Fruit fly (Drosophila melanogaster) whole organism, wandering third instar larva: ENCODE measurements around the gene CG32037.

ENCODE experiments used
- Dfd ChIP-seq: fragments of >200 bp; optimal IDR thresholded peaks from 2 replicates; lab custom pipeline; 2017; ENCODE audit warnings: missing biosample characterization, missing genetic modification characterization
- Mio ChIP-seq: sonication (Bioruptor generic); optimal IDR thresholded peaks from 2 replicates; lab custom pipeline; 2016; ENCODE audit warnings: missing biosample characterization, missing genetic modification characterization
- Vsx2 ChIP-seq: fragments of 200-300, 225-300 bp; sonication (Bioruptor generic); optimal IDR thresholded peaks from 2 replicates; lab custom pipeline; 2018; ENCODE audit warnings: missing biosample characterization, missing genetic modification characterization; ENCODE audit not compliant: partially characterized antibody
- dmrt93B ChIP-seq: fragments of 200-800 bp; sonication (Bioruptor generic); optimal IDR thresholded peaks from 2 replicates; lab custom pipeline; 2018; ENCODE audit warnings: missing biosample characterization, mild to moderate bottlenecking, missing genetic modification characterization
- h ChIP-seq: fragments of 200-800 bp; sonication (Bioruptor generic); optimal IDR thresholded peaks from 3 replicates; lab custom pipeline; 2016; ENCODE audit warnings: missing biosample characterization, mild to moderate bottlenecking, missing genetic modification characterization
- jim ChIP-seq: fragments of 175-275, 200-325 bp; sonication (Bioruptor generic); optimal IDR thresholded peaks from 2 replicates; lab custom pipeline; 2016; ENCODE audit warnings: missing biosample characterization, mild to moderate bottlenecking, missing genetic modification characterization
- lola ChIP-seq: fragments of >200 bp; optimal IDR thresholded peaks from 2 replicates; lab custom pipeline; 2017; ENCODE audit warnings: missing biosample characterization, missing genetic modification characterization

- TF ChIP-seq Dfd (GFP tag; lab: Kevin White, UChicago) (no peak), h (GFP tag; lab: Kevin White, UChicago) (no peak), Vsx2 (no peak), jim (no peak), lola (GFP tag; lab: Kevin White, UChicago) (no peak), Mio (GFP tag; lab: Kevin White, UChicago) (no peak), dmrt93B (GFP tag; lab: Kevin White, UChicago) (no peak)
These were observed 29.2 kb downstream of the CG32037 start for dm6 chr3L:9462794-9463193.
